Fruit fly (Drosophila melanogaster) whole organism, embryonic: ENCODE measurements around the gene E2f1.

Experiments
- Blimp-1 ChIP-seq: fragments of 200-800 bp; sonication (Bioruptor generic); optimal IDR thresholded peaks from 3 replicates; lab custom pipeline; 2018; ENCODE audit warnings: missing biosample characterization, missing genetic modification characterization, mild to moderate bottlenecking, moderate library complexity, missing genetic modification reagents
- CG10274 ChIP-seq: fragments of 200-800 bp; sonication (Bioruptor generic); optimal IDR thresholded peaks from 3 replicates; lab custom pipeline; 2017; ENCODE audit warnings: missing biosample characterization, mild to moderate bottlenecking, missing genetic modification characterization
- CG10366 ChIP-seq: fragments of 200-800 bp; sonication (Bioruptor generic); IDR thresholded peaks from 2 replicates; pipeline ENCODE4 v1.3.6; 2022; ENCODE audit warnings: missing biosample characterization, missing genetic modification characterization
- CG11695 ChIP-seq: fragments of 200-800 bp; sonication (Bioruptor generic); IDR thresholded peaks from 3 replicates; pipeline ENCODE4 v1.3.6; 2022; ENCODE audit warnings: missing biosample characterization, missing genetic modification characterization
- CG11723 ChIP-seq: fragments of 200-800 bp; sonication (Bioruptor generic); optimal IDR thresholded peaks from 2 replicates; lab custom pipeline; 2017; ENCODE audit warnings: missing biosample characterization, mild to moderate bottlenecking, missing genetic modification characterization
- CG12071 ChIP-seq: fragments of 200-800 bp; sonication (Bioruptor generic); optimal IDR thresholded peaks from 3 replicates; lab custom pipeline; 2018; ENCODE audit warnings: missing biosample characterization, mild to moderate bottlenecking, missing genetic modification characterization
- CG12659 ChIP-seq: fragments of 200-800 bp; sonication (Bioruptor generic); optimal IDR thresholded peaks from 3 replicates; lab custom pipeline; 2017; ENCODE audit warnings: mild to moderate bottlenecking, missing biosample characterization, missing genetic modification reagents, missing genetic modification characterization
- CG12769 ChIP-seq: fragments of 200-800 bp; sonication (Bioruptor generic); optimal IDR thresholded peaks from 2 replicates; lab custom pipeline; 2019; ENCODE audit warnings: missing biosample characterization, mild to moderate bottlenecking, missing genetic modification characterization, moderate library complexity
- CG13894 ChIP-seq: fragments of 200-800 bp; sonication (Bioruptor generic); optimal IDR thresholded peaks from 3 replicates; lab custom pipeline; 2018; ENCODE audit warnings: missing biosample characterization, mild to moderate bottlenecking, missing genetic modification characterization, moderate library complexity
- CG14965 ChIP-seq: fragments of 200-800 bp; sonication (Bioruptor generic); optimal IDR thresholded peaks from 2 replicates; lab custom pipeline; 2016; ENCODE audit warnings: missing biosample characterization, missing genetic modification characterization, borderline replicate concordance
- CG15073 ChIP-seq: fragments of 200-800 bp; sonication (Bioruptor generic); optimal IDR thresholded peaks from 2 replicates; lab custom pipeline; 2016; ENCODE audit warnings: missing biosample characterization, missing genetic modification characterization
- CG15479 ChIP-seq: fragments of 200-800 bp; sonication (Bioruptor generic); optimal IDR thresholded peaks from 3 replicates; lab custom pipeline; 2019; ENCODE audit warnings: missing biosample characterization, mild to moderate bottlenecking, missing genetic modification characterization, moderate library complexity
- CG15514 ChIP-seq: fragments of 200-800 bp; sonication (Bioruptor generic); optimal IDR thresholded peaks from 3 replicates; lab custom pipeline; 2017; ENCODE audit warnings: missing biosample characterization, missing genetic modification characterization, mild to moderate bottlenecking, moderate library complexity, missing genetic modification reagents
- CG16815 ChIP-seq: fragments of 200-800 bp; sonication (Bioruptor generic); optimal IDR thresholded peaks from 3 replicates; lab custom pipeline; 2017; ENCODE audit warnings: missing biosample characterization, mild to moderate bottlenecking, missing genetic modification characterization
- CG18619 ChIP-seq: fragments of 200-800 bp; sonication (Bioruptor generic); optimal IDR thresholded peaks from 3 replicates; lab custom pipeline; 2017; ENCODE audit warnings: missing biosample characterization, mild to moderate bottlenecking, missing genetic modification characterization
- CG2120 ChIP-seq: fragments of 200-800 bp; sonication (Bioruptor generic); optimal IDR thresholded peaks from 3 replicates; lab custom pipeline; 2016; ENCODE audit warnings: missing biosample characterization, missing genetic modification characterization
- CG30403 ChIP-seq: fragments of 200-800 bp; sonication (Bioruptor generic); optimal IDR thresholded peaks from 3 replicates; lab custom pipeline; 2016; ENCODE audit warnings: missing biosample characterization, missing genetic modification characterization
- CG31441 ChIP-seq: fragments of 200-800 bp; sonication (Bioruptor generic); IDR thresholded peaks from 2 replicates; pipeline ENCODE4 v1.3.6; 2022; ENCODE audit warnings: missing biosample characterization, missing genetic modification characterization
- CkIIα-i1 ChIP-seq: fragments of 200-800 bp; sonication (Bioruptor generic); IDR thresholded peaks from 2 replicates; pipeline ENCODE4 v1.3.6; 2022; ENCODE audit warnings: missing biosample characterization, missing genetic modification characterization
- D ChIP-seq, 2 experiments: fragments of 200-800 bp in 1 of 2; fragments of >200 bp in 1 of 2; sonication (Bioruptor generic) in 1 of 2; optimal IDR thresholded peaks; 2 replicates in 1 of 2; 3 replicates in 1 of 2; lab custom pipeline; 2017; ENCODE audit warnings: mild to moderate bottlenecking in 1 of 2, missing biosample characterization in 1 of 2, missing genetic modification characterization in 1 of 2, missing genetic modification reagents in 1 of 2
- D19B ChIP-seq: fragments of 200-800 bp; sonication (Bioruptor generic); optimal IDR thresholded peaks from 2 replicates; lab custom pipeline; 2017; ENCODE audit warnings: missing biosample characterization, mild to moderate bottlenecking, missing genetic modification characterization
- Fer3 ChIP-seq: fragments of 200-800 bp; sonication (Bioruptor generic); optimal IDR thresholded peaks from 2 replicates; lab custom pipeline; 2018; ENCODE audit warnings: missing biosample characterization, mild to moderate bottlenecking, missing genetic modification characterization, moderate library complexity
- Myb ChIP-seq: fragments of 200-800 bp; sonication (Bioruptor generic); optimal IDR thresholded peaks from 2 replicates; lab custom pipeline; 2016; ENCODE audit warnings: missing biosample characterization, missing genetic modification characterization
- NC2β ChIP-seq: fragments of 200-800 bp; sonication (Bioruptor generic); optimal IDR thresholded peaks from 2 replicates; lab custom pipeline; 2016; ENCODE audit warnings: missing biosample characterization, missing genetic modification characterization
- NfI ChIP-seq: fragments of 200-800 bp; sonication (Bioruptor generic); optimal IDR thresholded peaks from 3 replicates; lab custom pipeline; 2018; ENCODE audit warnings: missing biosample characterization, mild to moderate bottlenecking, missing genetic modification characterization, moderate library complexity
- Poxn ChIP-seq: fragments of 200-800 bp; sonication (Bioruptor generic); IDR thresholded peaks from 2 replicates; pipeline ENCODE4 v1.3.6; 2022; ENCODE audit warnings: missing biosample characterization, missing genetic modification characterization
- Spps ChIP-seq: fragments of 200-800 bp; sonication (Bioruptor generic); optimal IDR thresholded peaks from 2 replicates; lab custom pipeline; 2018; ENCODE audit warnings: missing biosample characterization, mild to moderate bottlenecking, missing genetic modification characterization
- al ChIP-seq: fragments of 200-800 bp; sonication (Bioruptor generic); IDR thresholded peaks from 2 replicates; pipeline ENCODE4 v1.3.6; 2022; ENCODE audit warnings: missing biosample characterization, missing genetic modification characterization
- amos ChIP-seq: fragments of 200-800 bp; sonication (Bioruptor generic); IDR thresholded peaks from 2 replicates; pipeline ENCODE4 v1.3.6; 2022; ENCODE audit warnings: missing biosample characterization, missing genetic modification characterization; ENCODE audit not compliant: partially characterized antibody
- bab2 ChIP-seq: fragments of 200-800 bp; sonication (Bioruptor generic); optimal IDR thresholded peaks from 2 replicates; lab custom pipeline; 2016; ENCODE audit warnings: missing biosample characterization, missing genetic modification characterization
- caup ChIP-seq: fragments of 200-800 bp; sonication (Bioruptor generic); optimal IDR thresholded peaks from 3 replicates; lab custom pipeline; 2017; ENCODE audit warnings: missing biosample characterization, mild to moderate bottlenecking, missing genetic modification characterization, moderate library complexity; ENCODE audit not compliant: severe bottlenecking
- chm ChIP-seq: fragments of 200-800 bp; sonication (Bioruptor generic); IDR thresholded peaks from 2 replicates; pipeline ENCODE4 v1.3.6; 2022; ENCODE audit warnings: missing biosample characterization, missing genetic modification characterization
- corto ChIP-seq: fragments of 200-800 bp; sonication (Bioruptor generic); optimal IDR thresholded peaks from 2 replicates; lab custom pipeline; 2016; ENCODE audit warnings: missing biosample characterization, mild to moderate bottlenecking, missing genetic modification characterization, moderate library complexity
- dmrt99B ChIP-seq: fragments of 200-800 bp; sonication (Bioruptor generic); optimal IDR thresholded peaks from 2 replicates; lab custom pipeline; 2018; ENCODE audit warnings: missing biosample characterization, mild to moderate bottlenecking, missing genetic modification characterization, moderate library complexity
- emc ChIP-seq: fragments of 200-800 bp; sonication (Bioruptor generic); optimal IDR thresholded peaks from 2 replicates; lab custom pipeline; 2016; ENCODE audit warnings: missing biosample characterization, missing genetic modification characterization
- lilli ChIP-seq: fragments of 200-800 bp; sonication (Bioruptor generic); optimal IDR thresholded peaks from 3 replicates; lab custom pipeline; 2016; ENCODE audit warnings: missing biosample characterization, missing genetic modification characterization
- nerfin-2 ChIP-seq: fragments of 200-800 bp; sonication (Bioruptor generic); IDR thresholded peaks from 2 replicates; pipeline ENCODE4 v1.3.6; 2022; ENCODE audit warnings: missing biosample characterization, missing genetic modification characterization; ENCODE audit not compliant: partially characterized antibody
- nmo ChIP-seq: fragments of 200-800 bp; sonication (Bioruptor generic); optimal IDR thresholded peaks from 2 replicates; lab custom pipeline; 2018; ENCODE audit warnings: missing biosample characterization, mild to moderate bottlenecking, missing genetic modification characterization, moderate library complexity
- pros ChIP-seq: fragments of 200-800 bp; sonication (Bioruptor generic); optimal IDR thresholded peaks from 3 replicates; lab custom pipeline; 2019; ENCODE audit warnings: missing biosample characterization, mild to moderate bottlenecking, missing genetic modification characterization, moderate library complexity
- seq ChIP-seq: fragments of 200-800 bp; sonication (Bioruptor generic); IDR thresholded peaks from 2 replicates; pipeline ENCODE4 v1.3.6; 2022; ENCODE audit warnings: missing biosample characterization, missing genetic modification characterization
- ssp ChIP-seq: fragments of 200-800 bp; sonication (Bioruptor generic); IDR thresholded peaks from 2 replicates; pipeline ENCODE4 v1.3.6; 2022; ENCODE audit warnings: missing biosample characterization, missing genetic modification characterization
- sug ChIP-seq: fragments of 200-800 bp; optimal IDR thresholded peaks from 2 replicates; lab custom pipeline; 2019; ENCODE audit warnings: missing biosample characterization, mild to moderate bottlenecking, missing genetic modification characterization, moderate library complexity
- trem ChIP-seq: fragments of 200-800 bp; optimal IDR thresholded peaks from 3 replicates; lab custom pipeline; 2019; ENCODE audit warnings: missing biosample characterization, mild to moderate bottlenecking, missing genetic modification characterization, moderate library complexity
- ttk ChIP-seq: fragments of 200-800 bp; sonication (Bioruptor generic); IDR thresholded peaks from 2 replicates; pipeline ENCODE4 v2.1.2; 2022; ENCODE audit warnings: missing biosample characterization, missing genetic modification characterization
- usp ChIP-seq: fragments of >200 bp; optimal IDR thresholded peaks from 2 replicates; lab custom pipeline; 2017; ENCODE audit warnings: missing biosample characterization, missing genetic modification characterization
- vfl ChIP-seq: fragments of 200-800 bp; sonication (Bioruptor generic); optimal IDR thresholded peaks from 2 replicates; lab custom pipeline; 2016; ENCODE audit warnings: missing biosample characterization, missing genetic modification characterization
- vvl ChIP-seq: fragments of 200-800 bp; sonication (Bioruptor generic); IDR thresholded peaks from 2 replicates; pipeline ENCODE4 v1.3.6; 2022; ENCODE audit warnings: missing biosample characterization, missing genetic modification characterization
- wek ChIP-seq: fragments of 200-800 bp; sonication (Bioruptor generic); optimal IDR thresholded peaks from 3 replicates; lab custom pipeline; 2018; ENCODE audit warnings: missing biosample characterization, mild to moderate bottlenecking, missing genetic modification characterization, moderate library complexity

The E2f1 gene

dm6 chr3R:21651048-21651887, 9.4 kb downstream of the E2f1 start (continued):
- TF ChIP-seq CG13894 (tag; lab: Kevin White, UChicago) = no peak
- peak; percentile 17 for TF ChIP-seq CG30403 (GFP tag; lab: Kevin White, UChicago)
- no peak for TF ChIP-seq CG12659 (GFP tag; lab: Kevin White, UChicago)
- TF ChIP-seq ttk (GFP tag; lab: Robert Waterston, UW) = no peak
- TF ChIP-seq CG18619 (GFP tag; lab: Kevin White, UChicago) = peak; percentile 1
- TF ChIP-seq CG14965 (GFP tag; lab: Kevin White, UChicago) = no peak
- TF ChIP-seq nmo = peak; percentile 72
- TF ChIP-seq ssp (GFP tag; lab: Robert Waterston, UW) = no peak
- TF ChIP-seq CG31441 (GFP tag; lab: Robert Waterston, UW) = peak; percentile 77
- no peak for TF ChIP-seq al (GFP tag; lab: Robert Waterston, UW)
- TF ChIP-seq emc = no peak
- TF ChIP-seq CG11695 (GFP tag; lab: Robert Waterston, UW) = no peak
- no peak for TF ChIP-seq CG15073
- TF ChIP-seq Poxn (GFP tag; lab: Robert Waterston, UW) = no peak
- TF ChIP-seq sug (tag; lab: Kevin White, UChicago) = no peak
- TF ChIP-seq Fer3 (tag; lab: Kevin White, UChicago) = no peak
- no peak for TF ChIP-seq CG10274
- no peak for TF ChIP-seq bab2
- no peak for TF ChIP-seq vfl (GFP tag; lab: Kevin White, UChicago)
- TF ChIP-seq dmrt99B (tag; lab: Kevin White, UChicago) = peak; percentile 54
- TF ChIP-seq Spps (tag; lab: Kevin White, UChicago) = no peak
- TF ChIP-seq pros = no peak
- TF ChIP-seq CG15514 (GFP tag; lab: Kevin White, UChicago) = no peak
- no peak for TF ChIP-seq chm
- TF ChIP-seq CG10366 = no peak
- TF ChIP-seq Blimp-1 = peak; percentile 51
- no peak for TF ChIP-seq CG12071 (GFP tag; lab: Kevin White, UChicago)
- no peak for TF ChIP-seq CG15479 (GFP tag; lab: Kevin White, UChicago)
- no peak for TF ChIP-seq nerfin-2 (GFP tag; lab: Robert Waterston, UW)
- TF ChIP-seq wek (GFP tag; lab: Kevin White, UChicago) = no peak
- TF ChIP-seq vvl (GFP tag; lab: Robert Waterston, UW) = no peak
- TF ChIP-seq NfI = no peak
- TF ChIP-seq CG2120 = no peak
- peak; percentile 39 for TF ChIP-seq trem (tag; lab: Kevin White, UChicago)
- TF ChIP-seq usp (GFP tag; lab: Kevin White, UChicago) = no peak
- no peak for TF ChIP-seq corto (GFP tag; lab: Kevin White, UChicago)
- TF ChIP-seq D19B (GFP tag; lab: Kevin White, UChicago) = peak; percentile 65
- TF ChIP-seq D (optimal IDR thresholded peaks at IDR 0.05; lab: Kevin White, UChicago) = no peak
- peak; percentile 41 for TF ChIP-seq D (GFP tag; optimal IDR thresholded peaks at IDR 0.05; lab: Kevin White, UChicago)
- TF ChIP-seq Myb = no peak
- TF ChIP-seq lilli = no peak
- no peak for TF ChIP-seq amos (GFP tag; lab: Robert Waterston, UW)
- peak; percentile 11 for TF ChIP-seq CG16815 (GFP tag; lab: Kevin White, UChicago)
- no peak for TF ChIP-seq CG12769
- TF ChIP-seq CkIIα-i1 (GFP tag; lab: Robert Waterston, UW) = no peak
- no peak for TF ChIP-seq CG11723
- no peak for TF ChIP-seq seq (GFP tag; lab: Robert Waterston, UW)
- no peak for TF ChIP-seq caup (GFP tag; lab: Kevin White, UChicago)
- TF ChIP-seq NC2β (GFP tag; lab: Kevin White, UChicago) = no peak
